Worm (Caenorhabditis elegans) whole organism, L2 larva: ENCODE measurements around the gene F41G3.18.

Experiments used
- C34F6.9 ChIP-seq: fragments of 150-350 bp; optimal IDR thresholded peaks from 2 replicates; lab custom pipeline; 2014; ENCODE audit warnings: missing biosample characterization, missing genetic modification characterization
- ceh-82 ChIP-seq: fragments of 150-350 bp; optimal IDR thresholded peaks from 2 replicates; lab custom pipeline; 2014; ENCODE audit warnings: missing biosample characterization, missing genetic modification characterization
- dmd-4 ChIP-seq: sonication (generic microtip); optimal IDR thresholded peaks from 2 replicates; lab custom pipeline; 2017; ENCODE audit warnings: missing biosample characterization, missing genetic modification characterization
- egl-27 ChIP-seq: sonication (generic microtip); optimal IDR thresholded peaks from 3 replicates; lab custom pipeline; 2017; ENCODE audit warnings: missing biosample characterization, missing genetic modification reagents, missing genetic modification characterization
- elt-3 ChIP-seq: sonication (generic microtip); optimal IDR thresholded peaks from 2 replicates; lab custom pipeline; 2017; ENCODE audit warnings: missing biosample characterization, missing genetic modification characterization
- nhr-11 ChIP-seq: fragments of 150-350 bp; optimal IDR thresholded peaks from 2 replicates; lab custom pipeline; 2014; ENCODE audit warnings: missing biosample characterization, missing genetic modification characterization
- nhr-237 ChIP-seq: fragments of 150-350 bp; optimal IDR thresholded peaks from 2 replicates; lab custom pipeline; 2014; ENCODE audit warnings: missing biosample characterization, missing genetic modification characterization
- nhr-6 ChIP-seq: fragments of 150-350 bp; optimal IDR thresholded peaks from 2 replicates; lab custom pipeline; 2014; ENCODE audit warnings: missing biosample characterization, missing genetic modification characterization
- nhr-77 ChIP-seq: fragments of 150-350 bp; optimal IDR thresholded peaks from 2 replicates; lab custom pipeline; 2014; ENCODE audit warnings: missing biosample characterization, missing genetic modification characterization
- peb-1 ChIP-seq: fragments of 150-350 bp; optimal IDR thresholded peaks from 2 replicates; lab custom pipeline; 2014; ENCODE audit warnings: missing biosample characterization, missing genetic modification characterization
- unc-55 ChIP-seq: fragments of 150-350 bp; sonication (generic microtip); optimal IDR thresholded peaks from 3 replicates; lab custom pipeline; 2014; ENCODE audit warnings: missing biosample characterization, missing genetic modification reagents, missing genetic modification characterization

DNA sequence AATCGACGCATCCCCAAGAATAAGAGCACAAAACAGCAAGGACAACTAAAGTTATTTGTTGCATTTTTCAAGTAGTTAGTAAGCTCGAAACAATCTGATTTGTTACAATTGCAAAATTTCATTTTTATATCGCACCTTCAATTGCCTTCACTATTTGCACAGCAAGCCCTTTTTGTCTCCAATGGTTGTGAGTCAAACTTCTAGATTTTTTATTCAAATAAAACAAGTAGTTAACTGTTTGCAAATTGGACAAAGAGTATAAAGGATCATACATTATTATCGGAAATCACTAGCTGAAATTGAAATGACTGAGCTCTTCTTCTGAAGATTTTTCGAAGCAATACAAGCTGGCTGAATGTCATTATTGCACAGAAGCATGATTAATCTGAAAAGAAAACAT is 15.3 kb upstream of the F41G3.18 start, which contains the start of gene F41G3.21:
- TF ChIP-seq nhr-237 (tag; lab: Kevin White, UChicago) (no peak), elt-3 (tag; lab: Kevin White, UChicago) (no peak), nhr-11 (tag; lab: Kevin White, UChicago) (no peak), peb-1 (tag; lab: Kevin White, UChicago) (no peak), unc-55 (GFP tag; lab: Kevin White, UChicago) (no peak), C34F6.9 (tag; lab: Kevin White, UChicago) (no peak), ceh-82 (tag; lab: Kevin White, UChicago) (no peak), nhr-77 (tag; lab: Kevin White, UChicago) (no peak), egl-27 (tag; lab: Kevin White, UChicago) (no peak), dmd-4 (tag; lab: Kevin White, UChicago) (no peak), nhr-6 (tag; lab: Kevin White, UChicago) (no peak)
